Worm (Caenorhabditis elegans) whole organism, L2 larva: ENCODE results near the gene F36H12.3.
"Not testable (repeated sequence)": the region's sequence is repeated elsewhere in the genome, so short reads cannot be mapped to it uniquely, and the experiment has no call there.

Experiments used
- C34F6.9 ChIP-seq: fragments of 150-350 bp; optimal IDR thresholded peaks from 2 replicates; lab custom pipeline; 2014; ENCODE audit warnings: missing biosample characterization, missing genetic modification characterization
- R02D3.7 ChIP-seq: fragments of 150-350 bp; optimal IDR thresholded peaks from 2 replicates; lab custom pipeline; 2014; ENCODE audit warnings: missing biosample characterization, missing genetic modification characterization
- ZK546.5 ChIP-seq: sonication (generic microtip); optimal IDR thresholded peaks from 2 replicates; lab custom pipeline; 2017; ENCODE audit warnings: missing biosample characterization, missing genetic modification characterization
- alr-1 ChIP-seq: fragments of 150-350 bp; optimal IDR thresholded peaks from 2 replicates; lab custom pipeline; 2014; ENCODE audit warnings: missing biosample characterization, missing genetic modification characterization
- ama-1 ChIP-seq: fragments of 150-350 bp; optimal IDR thresholded peaks from 2 replicates; lab custom pipeline; 2018; ENCODE audit warnings: inconsistent platforms
- ceh-16 ChIP-seq: fragments of 150-350 bp; optimal IDR thresholded peaks from 2 replicates; lab custom pipeline; 2014; ENCODE audit warnings: missing biosample characterization, missing genetic modification characterization
- ceh-82 ChIP-seq: fragments of 150-350 bp; optimal IDR thresholded peaks from 2 replicates; lab custom pipeline; 2014; ENCODE audit warnings: missing biosample characterization, missing genetic modification characterization
- dmd-4 ChIP-seq: sonication (generic microtip); optimal IDR thresholded peaks from 2 replicates; lab custom pipeline; 2017; ENCODE audit warnings: missing biosample characterization, missing genetic modification characterization
- elt-1 ChIP-seq: fragments of 150-350 bp; optimal IDR thresholded peaks from 2 replicates; lab custom pipeline; 2014; ENCODE audit warnings: missing biosample characterization, missing genetic modification characterization
- elt-3 ChIP-seq: sonication (generic microtip); optimal IDR thresholded peaks from 2 replicates; lab custom pipeline; 2017; ENCODE audit warnings: missing biosample characterization, missing genetic modification characterization
- fos-1 ChIP-seq: fragments of 150-350 bp; optimal IDR thresholded peaks from 2 replicates; lab custom pipeline; 2014; ENCODE audit warnings: missing biosample characterization, missing genetic modification characterization
- lin-11 ChIP-seq: fragments of 150-350 bp; sonication (generic microtip); optimal IDR thresholded peaks from 2 replicates; lab custom pipeline; 2014; ENCODE audit warnings: missing biosample characterization, missing genetic modification characterization, inconsistent platforms, mixed read lengths
- lin-13 ChIP-seq: fragments of 150-350 bp; optimal IDR thresholded peaks from 2 replicates; lab custom pipeline; 2014; ENCODE audit warnings: missing biosample characterization, missing genetic modification reagents, missing genetic modification characterization
- lsy-2 ChIP-seq, 2 experiments: fragments of 150-350 bp in 1 of 2; sonication (generic microtip) in 1 of 2; optimal IDR thresholded peaks; 2 replicates each; lab custom pipeline; 2014 to 2017; ENCODE audit warnings: missing biosample characterization in 2 of 2, missing genetic modification characterization in 2 of 2
- mab-5 ChIP-seq: fragments of 150-350 bp; optimal IDR thresholded peaks from 2 replicates; lab custom pipeline; 2014; ENCODE audit warnings: missing biosample characterization, missing genetic modification characterization
- mbf-1 ChIP-seq: sonication (generic microtip); optimal IDR thresholded peaks from 2 replicates; lab custom pipeline; 2017; ENCODE audit warnings: missing biosample characterization, missing genetic modification characterization
- mdl-1 ChIP-seq, 2 experiments: fragments of 150-350 bp in 1 of 2; sonication (generic microtip) in 1 of 2; optimal IDR thresholded peaks; 2 replicates each; lab custom pipeline; 2017; ENCODE audit warnings: missing biosample characterization in 2 of 2, missing genetic modification characterization in 2 of 2
- nhr-10 ChIP-seq: sonication (generic microtip); optimal IDR thresholded peaks from 2 replicates; lab custom pipeline; 2017; ENCODE audit warnings: missing biosample characterization, missing genetic modification characterization
- nhr-11 ChIP-seq: fragments of 150-350 bp; optimal IDR thresholded peaks from 2 replicates; lab custom pipeline; 2014; ENCODE audit warnings: missing biosample characterization, missing genetic modification characterization
- nhr-12 ChIP-seq: fragments of 150-350 bp; optimal IDR thresholded peaks from 2 replicates; lab custom pipeline; 2014; ENCODE audit warnings: missing biosample characterization, missing genetic modification characterization
- nhr-129 ChIP-seq: fragments of 150-350 bp; optimal IDR thresholded peaks from 2 replicates; lab custom pipeline; 2014; ENCODE audit warnings: missing biosample characterization, missing genetic modification characterization
- nhr-21 ChIP-seq: fragments of 150-350 bp; optimal IDR thresholded peaks from 2 replicates; lab custom pipeline; 2014; ENCODE audit warnings: missing biosample characterization, missing genetic modification characterization
- nhr-23 ChIP-seq: fragments of 150-350 bp; optimal IDR thresholded peaks from 2 replicates; lab custom pipeline; 2014; ENCODE audit warnings: missing biosample characterization, missing genetic modification reagents, missing genetic modification characterization
- nhr-237 ChIP-seq: fragments of 150-350 bp; optimal IDR thresholded peaks from 2 replicates; lab custom pipeline; 2014; ENCODE audit warnings: missing biosample characterization, missing genetic modification characterization
- nhr-25 ChIP-seq: fragments of 150-350 bp; sonication (generic microtip); optimal IDR thresholded peaks from 3 replicates; lab custom pipeline; 2014; ENCODE audit warnings: missing biosample characterization, missing genetic modification characterization
- nhr-6 ChIP-seq: fragments of 150-350 bp; optimal IDR thresholded peaks from 2 replicates; lab custom pipeline; 2014; ENCODE audit warnings: missing biosample characterization, missing genetic modification characterization
- sem-4 ChIP-seq: fragments of 150-350 bp; optimal IDR thresholded peaks from 2 replicates; lab custom pipeline; 2014; ENCODE audit warnings: missing biosample characterization, missing genetic modification reagents, missing genetic modification characterization
- skn-1 ChIP-seq: sonication (generic microtip); optimal IDR thresholded peaks from 2 replicates; lab custom pipeline; 2017; ENCODE audit warnings: missing biosample characterization, missing genetic modification characterization
- sma-3 ChIP-seq: sonication (generic microtip); optimal IDR thresholded peaks from 2 replicates; lab custom pipeline; 2016; ENCODE audit warnings: missing genetic modification reagents, missing genetic modification characterization, missing compliant biosample characterization
- sma-9 ChIP-seq, 2 experiments: fragments of 150-350 bp in 1 of 2; sonication (generic microtip) in 1 of 2; optimal IDR thresholded peaks; 2 replicates each; lab custom pipeline; 2014 to 2016; ENCODE audit warnings: missing genetic modification characterization in 2 of 2, mild to moderate bottlenecking in 1 of 2, missing biosample characterization in 1 of 2, missing compliant biosample characterization in 1 of 2, missing genetic modification reagents in 1 of 2, moderate library complexity in 1 of 2
- unc-39 ChIP-seq: fragments of 150-350 bp; optimal IDR thresholded peaks from 2 replicates; lab custom pipeline; 2014; ENCODE audit warnings: missing biosample characterization, missing genetic modification characterization
- unc-55 ChIP-seq: fragments of 150-350 bp; sonication (generic microtip); optimal IDR thresholded peaks from 3 replicates; lab custom pipeline; 2014; ENCODE audit warnings: missing biosample characterization, missing genetic modification reagents, missing genetic modification characterization
- zag-1 ChIP-seq: fragments of 150-350 bp; optimal IDR thresholded peaks from 2 replicates; lab custom pipeline; 2014; ENCODE audit warnings: missing biosample characterization, missing genetic modification characterization
- ztf-1 ChIP-seq: fragments of 200-800 bp; sonication (Bioruptor generic); conservative IDR thresholded peaks from 2 replicates; pipeline ENCODE4 v1.3.6; 2022; ENCODE audit warnings: missing genetic modification characterization, missing compliant biosample characterization
- ztf-4 ChIP-seq: fragments of 150-350 bp; optimal IDR thresholded peaks from 2 replicates; lab custom pipeline; 2014; ENCODE audit warnings: missing biosample characterization, missing genetic modification characterization

Gene F36H12.3

DNA sequence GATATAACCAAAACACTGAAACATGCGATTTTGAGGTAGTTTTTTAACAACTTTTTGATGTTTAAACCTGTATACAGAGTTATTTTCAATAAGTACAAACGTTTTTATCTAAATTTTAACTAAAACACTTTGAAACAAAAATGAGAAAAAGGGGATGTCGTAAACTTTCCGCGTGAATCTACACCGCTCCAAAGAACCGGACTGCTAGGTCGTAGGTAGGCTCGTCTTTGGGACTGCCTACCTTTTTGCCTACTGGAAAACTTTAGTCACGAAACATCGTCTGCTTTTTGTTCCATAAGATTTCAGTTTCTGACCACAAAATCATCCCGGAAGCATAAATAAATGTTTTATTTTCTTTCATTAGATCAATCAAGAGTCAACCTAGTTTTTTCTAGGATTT, 18.6 kb downstream of the F36H12.3 start:
- TF ChIP-seq nhr-129 (tag; lab: Kevin White, UChicago): no peak
- no peak for TF ChIP-seq ama-1
- TF ChIP-seq C34F6.9: no peak
- no peak for TF ChIP-seq nhr-23 (tag; lab: Kevin White, UChicago)
- no peak for TF ChIP-seq nhr-11
- no peak for TF ChIP-seq sem-4
- no peak for TF ChIP-seq elt-3 (tag; lab: Kevin White, UChicago)
- no peak for TF ChIP-seq nhr-6 (tag; lab: Kevin White, UChicago)
- no peak for TF ChIP-seq zag-1 (tag; lab: Kevin White, UChicago)
- no peak for TF ChIP-seq nhr-25 (tag; lab: Kevin White, UChicago)
- TF ChIP-seq lin-11 (tag; lab: Kevin White, UChicago): no peak
- TF ChIP-seq lsy-2 (tag; optimal IDR thresholded peaks at IDR 0.05; lab: Kevin White, UChicago): no peak
- TF ChIP-seq sma-3 (GFP tag; lab: Kevin White, UChicago): no peak

- TF ChIP-seq ceh-82 (no peak), nhr-25 (tag; lab: Kevin White, UChicago) (no peak), C34F6.9 (no peak), mdl-1 (tag; optimal IDR thresholded peaks at IDR 0.05; lab: Kevin White, UChicago) (no peak), nhr-21 (tag; lab: Kevin White, UChicago) (no peak), R02D3.7 (tag; lab: Kevin White, UChicago) (no peak), nhr-11 (no peak), ztf-1 (no peak), lsy-2 (tag; optimal IDR thresholded peaks at IDR 0.05; lab: Kevin White, UChicago) (no peak), ceh-16 (tag; lab: Kevin White, UChicago) (no peak), sem-4 (no peak), skn-1 (tag; lab: Kevin White, UChicago) (no peak), lin-11 (tag; lab: Kevin White, UChicago) (no peak), nhr-23 (tag; lab: Kevin White, UChicago) (no peak)
- TF ChIP-seq, all 48 proteins: peak for 0
Measured at ce11 chrIV:5294467-5294866, 21.8 kb downstream of the F36H12.3 start.

DNA sequence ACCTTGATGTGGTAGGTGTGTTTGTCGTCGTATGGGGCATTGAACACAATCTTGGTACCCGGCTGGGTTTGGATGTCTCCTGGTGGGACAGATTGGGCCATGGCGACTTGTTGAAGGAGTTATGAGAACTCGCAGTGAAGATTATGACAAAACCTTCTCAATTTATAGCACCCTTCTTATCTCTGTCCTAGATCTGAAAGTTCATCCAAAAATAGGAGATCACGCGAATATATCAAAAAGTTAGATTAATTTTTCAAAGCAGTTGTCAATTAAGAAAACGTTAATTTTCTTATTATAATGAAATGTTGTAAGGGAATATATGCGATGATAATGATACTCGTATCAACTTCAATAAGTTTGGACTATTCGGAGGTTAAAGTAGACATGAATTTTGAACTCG, 22.6 kb downstream of the F36H12.3 start, which contains the start of gene msp-51:
msp-51 (minus strand) TSS at position 101 of the 400 bp plus-strand sequence.
- not testable (repeated sequence) for TF ChIP-seq fos-1 (tag; lab: Kevin White, UChicago); lin-13 (GFP tag; lab: Kevin White, UChicago); dmd-4 (tag; lab: Kevin White, UChicago)

DNA sequence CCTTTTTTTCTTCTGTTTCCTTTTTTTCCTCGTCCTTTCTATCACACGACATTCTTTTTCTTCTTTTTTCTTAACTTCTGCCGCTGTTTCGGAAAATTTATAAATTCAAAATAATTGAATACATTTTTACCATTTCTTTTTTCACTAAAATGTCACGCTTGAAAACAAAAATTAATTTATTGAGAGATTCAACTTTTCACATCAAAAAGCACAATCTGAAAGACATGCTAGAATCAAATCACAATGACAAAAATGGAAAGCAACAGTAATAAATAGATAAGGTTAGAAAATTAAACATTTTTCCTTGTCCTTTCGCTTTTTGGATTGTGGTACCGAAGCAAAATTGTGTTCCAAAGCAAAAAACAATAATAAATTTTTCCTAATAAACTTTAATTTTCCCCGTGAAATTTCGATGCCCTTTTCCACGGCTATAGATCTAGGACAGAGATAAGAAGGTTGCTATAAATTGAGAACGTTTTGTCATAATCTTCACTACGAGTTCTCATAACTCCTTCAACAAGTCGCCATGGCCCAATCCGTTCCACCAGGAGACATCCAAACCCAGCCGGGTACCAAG, 24.9 kb downstream of the F36H12.3 start, which contains the start of the genes ZK354.6 and msp-113:
ZK354.6 (minus strand) TSS at position 101 of the 577 bp plus-strand sequence.
msp-113 (plus strand) TSS at position 527 of the 577 bp plus-strand sequence.
- TF ChIP-seq ZK546.5 (tag; lab: Kevin White, UChicago) (no peak), unc-39 (tag; lab: Kevin White, UChicago) (no peak), nhr-25 (tag; lab: Kevin White, UChicago) (no peak), skn-1 (tag; lab: Kevin White, UChicago) (no peak), nhr-237 (tag; lab: Kevin White, UChicago) (no peak), fos-1 (tag; lab: Kevin White, UChicago) (no peak), nhr-6 (tag; lab: Kevin White, UChicago) (no peak), mbf-1 (tag; lab: Kevin White, UChicago) (no peak), R02D3.7 (tag; lab: Kevin White, UChicago) (no peak), ztf-4 (tag; lab: Kevin White, UChicago) (no peak), mab-5 (no peak), sma-3 (GFP tag; lab: Kevin White, UChicago) (no peak), C34F6.9 (no peak), ztf-1 (no peak), nhr-10 (no peak)

DNA sequence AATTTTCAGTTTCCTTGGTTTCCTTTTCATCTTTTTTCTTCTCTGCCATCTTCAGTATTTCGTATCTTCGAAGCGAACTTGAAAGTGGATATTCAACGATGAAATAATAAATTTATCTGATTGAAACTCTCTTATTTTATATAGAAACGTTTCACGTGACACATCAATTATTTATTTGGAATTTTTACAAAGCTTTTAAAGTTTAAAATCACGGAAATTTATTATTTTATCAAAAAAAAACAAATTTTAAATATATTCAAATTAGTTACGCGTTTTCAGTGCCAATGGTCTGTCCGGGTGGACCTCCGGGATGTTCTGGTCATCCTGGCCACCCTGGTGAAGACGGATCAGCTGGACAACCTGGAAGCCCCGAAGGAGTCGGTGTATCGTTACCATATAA, 30.4 kb downstream of the F36H12.3 start, which contains the start of gene ZK354.7:
ZK354.7 (minus strand) TSS at position 101 of the 400 bp plus-strand sequence.
- TF ChIP-seq nhr-129 (tag; lab: Kevin White, UChicago): no peak
- TF ChIP-seq sma-3 (GFP tag; lab: Kevin White, UChicago): no peak
- TF ChIP-seq elt-1 (tag; lab: Kevin White, UChicago): no peak
- TF ChIP-seq ceh-16 (tag; lab: Kevin White, UChicago): no peak
- TF ChIP-seq sma-9 (GFP tag; optimal IDR thresholded peaks at IDR 0.05; lab: Kevin White, UChicago): no peak
- TF ChIP-seq sma-9 (tag; optimal IDR thresholded peaks at IDR 0.05; lab: Kevin White, UChicago): no peak
- no peak for TF ChIP-seq zag-1 (tag; lab: Kevin White, UChicago)
- no peak for TF ChIP-seq nhr-12 (tag; lab: Kevin White, UChicago)
- TF ChIP-seq unc-55 (GFP tag; lab: Kevin White, UChicago): no peak
- TF ChIP-seq nhr-21 (tag; lab: Kevin White, UChicago): no peak
- no peak for TF ChIP-seq mdl-1 (tag; optimal IDR thresholded peaks at IDR 0.05; lab: Kevin White, UChicago)
- TF ChIP-seq nhr-237 (tag; lab: Kevin White, UChicago): no peak
- TF ChIP-seq nhr-23 (tag; lab: Kevin White, UChicago): no peak
- TF ChIP-seq ZK546.5 (tag; lab: Kevin White, UChicago): no peak
- no peak for TF ChIP-seq unc-39 (tag; lab: Kevin White, UChicago)
- no peak for TF ChIP-seq alr-1 (tag; lab: Kevin White, UChicago)
